Fruit fly (Drosophila melanogaster) whole organism, pupa: ENCODE data around the gene CG15152.

Experiments used
- CG10348 ChIP-seq: fragments of 200-800 bp; sonication (Bioruptor generic); IDR thresholded peaks from 2 replicates; pipeline ENCODE4 v1.3.6; 2022; ENCODE audit warnings: missing biosample characterization, missing genetic modification characterization
- CG12605 ChIP-seq: fragments of 200-800 bp; sonication (Bioruptor generic); IDR thresholded peaks from 2 replicates; pipeline ENCODE4 v1.3.6; 2022; ENCODE audit warnings: missing biosample characterization, missing genetic modification characterization
- CG13204 ChIP-seq: fragments of 200-800 bp; sonication (Bioruptor generic); optimal IDR thresholded peaks from 2 replicates; lab custom pipeline; 2018; ENCODE audit warnings: missing biosample characterization, mild to moderate bottlenecking, missing genetic modification characterization, moderate library complexity
- CG14655 ChIP-seq: fragments of 200-800 bp; sonication (Bioruptor generic); optimal IDR thresholded peaks from 3 replicates; lab custom pipeline; 2017; ENCODE audit warnings: mild to moderate bottlenecking, missing biosample characterization, missing genetic modification reagents, missing genetic modification characterization
- CG15710 ChIP-seq: fragments of 200-800 bp; sonication (Bioruptor generic); optimal IDR thresholded peaks from 2 replicates; lab custom pipeline; 2018; ENCODE audit warnings: missing biosample characterization, mild to moderate bottlenecking, missing genetic modification characterization, moderate library complexity
- CG17806 ChIP-seq: fragments of 200-800 bp; sonication (Bioruptor generic); optimal IDR thresholded peaks from 2 replicates; lab custom pipeline; 2018; ENCODE audit warnings: missing biosample characterization, mild to moderate bottlenecking, missing genetic modification characterization, moderate library complexity
- CG32121 ChIP-seq: fragments of 200-800 bp; sonication (Bioruptor generic); IDR thresholded peaks from 2 replicates; pipeline ENCODE4 v1.3.6; 2022; ENCODE audit warnings: missing biosample characterization, missing genetic modification characterization
- CG34367 ChIP-seq: fragments of 200-800 bp; sonication (Bioruptor generic); optimal IDR thresholded peaks from 2 replicates; lab custom pipeline; 2018; ENCODE audit warnings: missing biosample characterization, mild to moderate bottlenecking, missing genetic modification characterization
- CG4496 ChIP-seq: fragments of 200-800 bp; sonication (Bioruptor generic); IDR thresholded peaks from 3 replicates; pipeline ENCODE4 v1.3.6; 2022; ENCODE audit warnings: missing biosample characterization, missing genetic modification characterization
- CG8159 ChIP-seq: fragments of 200-800 bp; sonication (Bioruptor generic); optimal IDR thresholded peaks from 3 replicates; lab custom pipeline; 2018; ENCODE audit warnings: missing biosample characterization, mild to moderate bottlenecking, missing genetic modification characterization, moderate library complexity
- CG8301 ChIP-seq: fragments of 200-800 bp; sonication (Bioruptor generic); optimal IDR thresholded peaks from 2 replicates; lab custom pipeline; 2018; ENCODE audit warnings: missing biosample characterization, mild to moderate bottlenecking, missing genetic modification characterization
- CG9948 ChIP-seq: fragments of 200-800 bp; sonication (Bioruptor generic); optimal IDR thresholded peaks from 2 replicates; lab custom pipeline; 2018; ENCODE audit warnings: missing biosample characterization, mild to moderate bottlenecking, missing genetic modification characterization, moderate library complexity
- D1 ChIP-seq: fragments of 200-800 bp; sonication (Bioruptor generic); optimal IDR thresholded peaks from 2 replicates; lab custom pipeline; 2018; ENCODE audit warnings: missing biosample characterization, mild to moderate bottlenecking, missing genetic modification characterization, moderate library complexity
- EcR ChIP-seq: fragments of 200-800 bp; sonication (Bioruptor generic); optimal IDR thresholded peaks from 3 replicates; lab custom pipeline; 2019; ENCODE audit warnings: missing biosample characterization, missing genetic modification characterization, mild to moderate bottlenecking, moderate library complexity, missing genetic modification reagents
- Ets98B ChIP-seq: fragments of 200-800 bp; sonication (Bioruptor generic); IDR thresholded peaks from 2 replicates; pipeline ENCODE4 v1.3.6; 2022; ENCODE audit warnings: missing biosample characterization, missing genetic modification characterization
- Pif1A ChIP-seq: fragments of 200-800 bp; sonication (Bioruptor generic); optimal IDR thresholded peaks from 3 replicates; lab custom pipeline; 2016; ENCODE audit warnings: missing biosample characterization, missing genetic modification characterization
- Pif1B ChIP-seq: fragments of 200-800 bp; sonication (Bioruptor generic); optimal IDR thresholded peaks from 3 replicates; lab custom pipeline; 2016; ENCODE audit warnings: missing biosample characterization, missing genetic modification characterization
- Snoo ChIP-seq: fragments of 200-800 bp; sonication (Bioruptor generic); optimal IDR thresholded peaks from 3 replicates; lab custom pipeline; 2017; ENCODE audit warnings: missing biosample characterization, mild to moderate bottlenecking, missing genetic modification characterization, inconsistent platforms
- fd96Ca ChIP-seq: fragments of 200-800 bp; sonication (Bioruptor generic); IDR thresholded peaks from 3 replicates; pipeline ENCODE4 v1.3.6; 2022; ENCODE audit warnings: missing biosample characterization, missing genetic modification characterization
- gl ChIP-seq: fragments of 200-800 bp; sonication (Bioruptor generic); optimal IDR thresholded peaks from 2 replicates; lab custom pipeline; 2018; ENCODE audit warnings: missing biosample characterization, mild to moderate bottlenecking, missing genetic modification characterization
- rn ChIP-seq: fragments of 200-800 bp; sonication (Bioruptor generic); IDR thresholded peaks from 2 replicates; pipeline ENCODE4 v1.3.6; 2022; ENCODE audit warnings: missing biosample characterization, missing genetic modification characterization

The CG15152 gene

dm6 chr2L:18141471-18142345 is 27.4 kb downstream of the CG15152 start:
- TF ChIP-seq CG12605 (GFP tag; lab: Robert Waterston, UW) (peak; percentile 62; the same call in 1 of the 2 replicates), Snoo (tag; lab: Kevin White, UChicago) (peak; percentile 57), rn (GFP tag; lab: Robert Waterston, UW) (peak; percentile 46), CG4496 (GFP tag; lab: Robert Waterston, UW) (peak; percentile 77), Pif1A (GFP tag; lab: Kevin White, UChicago) (peak; percentile 71), CG32121 (peak; percentile 77), EcR (GFP tag; lab: Kevin White, UChicago) (peak; percentile 42), CG8159 (tag; lab: Kevin White, UChicago) (peak; percentile 62), CG15710 (tag; lab: Kevin White, UChicago) (peak; percentile 45), CG14655 (no peak), CG13204 (GFP tag; lab: Kevin White, UChicago) (peak; percentile 93), fd96Ca (GFP tag; lab: Robert Waterston, UW) (peak; percentile 70; the same call in 2 of the 3 replicates), CG10348 (no peak), CG9948 (peak; percentile 48), CG17806 (tag; lab: Kevin White, UChicago) (peak; percentile 50), CG34367 (peak; percentile 30), gl (tag; lab: Kevin White, UChicago) (peak; percentile 20), D1 (tag; lab: Kevin White, UChicago) (peak; percentile 21), Pif1B (GFP tag; lab: Kevin White, UChicago) (peak; percentile 50), CG8301 (tag; lab: Kevin White, UChicago) (peak; percentile 76), Ets98B (peak; percentile 79)

dm6 chr2L:18143176-18143575 is 28.8 kb downstream of the CG15152 start:
- TF ChIP-seq CG13204 (GFP tag; lab: Kevin White, UChicago) (no peak), Ets98B (no peak), rn (GFP tag; lab: Robert Waterston, UW) (no peak), CG17806 (tag; lab: Kevin White, UChicago) (no peak), EcR (GFP tag; lab: Kevin White, UChicago) (no peak), fd96Ca (GFP tag; lab: Robert Waterston, UW) (no peak), CG8301 (tag; lab: Kevin White, UChicago) (no peak), gl (tag; lab: Kevin White, UChicago) (no peak), Pif1B (GFP tag; lab: Kevin White, UChicago) (no peak), CG8159 (tag; lab: Kevin White, UChicago) (no peak), CG4496 (GFP tag; lab: Robert Waterston, UW) (no peak), CG34367 (no peak), D1 (tag; lab: Kevin White, UChicago) (no peak), CG32121 (no peak), CG12605 (GFP tag; lab: Robert Waterston, UW) (no peak)

- TF ChIP-seq CG34367 (no peak), CG8159 (tag; lab: Kevin White, UChicago) (no peak), CG4496 (GFP tag; lab: Robert Waterston, UW) (no peak), rn (GFP tag; lab: Robert Waterston, UW) (no peak), fd96Ca (GFP tag; lab: Robert Waterston, UW) (no peak), CG32121 (no peak), gl (tag; lab: Kevin White, UChicago) (no peak), CG12605 (GFP tag; lab: Robert Waterston, UW) (no peak), CG13204 (GFP tag; lab: Kevin White, UChicago) (no peak), Snoo (tag; lab: Kevin White, UChicago) (no peak), CG15710 (tag; lab: Kevin White, UChicago) (no peak), Pif1A (GFP tag; lab: Kevin White, UChicago) (no peak), EcR (GFP tag; lab: Kevin White, UChicago) (no peak), CG14655 (no peak), CG10348 (no peak), CG9948 (no peak)
Measured at dm6 chr2L:18144268-18144834, 30.0 kb downstream of the CG15152 start.

dm6 chr2L:18145253-18145652 is 30.9 kb downstream of the CG15152 start:
- peak; percentile 70 for TF ChIP-seq CG8301 (tag; lab: Kevin White, UChicago)
- peak; percentile 78 for TF ChIP-seq CG32121
- TF ChIP-seq CG4496 (GFP tag; lab: Robert Waterston, UW) = peak; percentile 93
- TF ChIP-seq CG13204 (GFP tag; lab: Kevin White, UChicago) = peak; percentile 79
- peak; percentile 90 for TF ChIP-seq fd96Ca (GFP tag; lab: Robert Waterston, UW)
- TF ChIP-seq CG34367 = peak; percentile 88
- peak; percentile 66 for TF ChIP-seq EcR (GFP tag; lab: Kevin White, UChicago)
- TF ChIP-seq Pif1A (GFP tag; lab: Kevin White, UChicago) = peak; percentile 93
- TF ChIP-seq rn (GFP tag; lab: Robert Waterston, UW) = peak; percentile 73
- peak; percentile 78 for TF ChIP-seq Ets98B
- peak; percentile 92 for TF ChIP-seq CG8159 (tag; lab: Kevin White, UChicago)
- peak; percentile 74 for TF ChIP-seq gl (tag; lab: Kevin White, UChicago)
- TF ChIP-seq D1 (tag; lab: Kevin White, UChicago) = peak; percentile 62
- TF ChIP-seq CG10348 = no peak
- peak; percentile 90 for TF ChIP-seq Pif1B (GFP tag; lab: Kevin White, UChicago)
- peak; percentile 87 for TF ChIP-seq CG9948
- TF ChIP-seq CG15710 (tag; lab: Kevin White, UChicago) = peak; percentile 93
- peak; percentile 93 for TF ChIP-seq Snoo (tag; lab: Kevin White, UChicago)
- peak; percentile 88 for TF ChIP-seq CG17806 (tag; lab: Kevin White, UChicago)
- TF ChIP-seq CG12605 (GFP tag; lab: Robert Waterston, UW) = peak; percentile 87
- peak; percentile 79 for TF ChIP-seq CG14655
- TF ChIP-seq, all 21 proteins: peak for 20
